Fruit fly (Drosophila melanogaster) whole organism, prepupa: Measurements from ENCODE around the gene Drak.
A peak's percentile ranks its signal among the peaks of the same experiment; 100 is the strongest.

Experiments used
- Blimp-1 ChIP-seq: fragments of 200-800 bp; sonication (Bioruptor generic); optimal IDR thresholded peaks from 3 replicates; lab custom pipeline; 2017; ENCODE audit warnings: missing biosample characterization, missing genetic modification characterization, mild to moderate bottlenecking, moderate library complexity, missing genetic modification reagents
- CG10631 ChIP-seq: fragments of 200-800 bp; sonication (Bioruptor generic); optimal IDR thresholded peaks from 2 replicates; lab custom pipeline; 2016; ENCODE audit warnings: missing biosample characterization, missing genetic modification characterization
- CG10669 ChIP-seq: fragments of 200-800 bp; sonication (Bioruptor generic); optimal IDR thresholded peaks from 3 replicates; lab custom pipeline; 2018; ENCODE audit warnings: missing biosample characterization, mild to moderate bottlenecking, missing genetic modification characterization, moderate library complexity
- CG11294 ChIP-seq: fragments of 200-800 bp; sonication (Bioruptor generic); IDR thresholded peaks from 2 replicates; pipeline ENCODE4 v1.3.6; 2022; ENCODE audit warnings: missing biosample characterization, missing genetic modification characterization
- CG11762 ChIP-seq: fragments of 200-800 bp; sonication (Bioruptor generic); optimal IDR thresholded peaks from 3 replicates; lab custom pipeline; 2016; ENCODE audit warnings: missing biosample characterization, missing genetic modification characterization; ENCODE audit not compliant: insufficient read depth
- CG11902 ChIP-seq: fragments of 200-800 bp; sonication (Bioruptor generic); optimal IDR thresholded peaks from 3 replicates; lab custom pipeline; 2016; ENCODE audit warnings: missing biosample characterization, missing genetic modification characterization
- CG15336 ChIP-seq: fragments of 200-800 bp; sonication (Bioruptor generic); IDR thresholded peaks from 2 replicates; pipeline ENCODE4 v1.3.6; 2022; ENCODE audit warnings: missing biosample characterization, missing genetic modification characterization
- CG1621 ChIP-seq: fragments of 200-800 bp; sonication (Bioruptor generic); optimal IDR thresholded peaks from 3 replicates; lab custom pipeline; 2018; ENCODE audit warnings: missing biosample characterization, mild to moderate bottlenecking, missing genetic modification characterization
- CG16779 ChIP-seq: fragments of 200-800 bp; sonication (Bioruptor generic); optimal IDR thresholded peaks from 3 replicates; lab custom pipeline; 2017; ENCODE audit warnings: missing biosample characterization, mild to moderate bottlenecking, missing genetic modification characterization
- CG3032 ChIP-seq: fragments of 200-800 bp; optimal IDR thresholded peaks from 2 replicates; lab custom pipeline; 2019; ENCODE audit warnings: missing biosample characterization, mild to moderate bottlenecking, missing genetic modification characterization, moderate library complexity
- CG31627 ChIP-seq: fragments of 200-800 bp; sonication (Bioruptor generic); optimal IDR thresholded peaks from 3 replicates; lab custom pipeline; 2016; ENCODE audit warnings: missing biosample characterization, missing genetic modification characterization
- CG32006 ChIP-seq: fragments of 200-800 bp; sonication (Bioruptor generic); optimal IDR thresholded peaks from 3 replicates; lab custom pipeline; 2017; ENCODE audit warnings: missing biosample characterization, mild to moderate bottlenecking, missing genetic modification characterization
- CG34406 ChIP-seq: fragments of 200-800 bp; sonication (Bioruptor generic); optimal IDR thresholded peaks from 3 replicates; lab custom pipeline; 2016; ENCODE audit warnings: missing biosample characterization, missing genetic modification characterization
- CG3919 ChIP-seq: fragments of 200-800 bp; sonication (Bioruptor generic); optimal IDR thresholded peaks from 3 replicates; lab custom pipeline; 2016; ENCODE audit warnings: missing biosample characterization, missing genetic modification characterization
- CG6276 ChIP-seq: fragments of 200-800 bp; sonication (Bioruptor generic); optimal IDR thresholded peaks from 2 replicates; lab custom pipeline; 2017; ENCODE audit warnings: missing biosample characterization, mild to moderate bottlenecking, missing genetic modification characterization
- CG6808 ChIP-seq: fragments of 200-800 bp; sonication (Bioruptor generic); optimal IDR thresholded peaks from 3 replicates; lab custom pipeline; 2017; ENCODE audit warnings: missing biosample characterization, missing genetic modification characterization, mild to moderate bottlenecking, moderate library complexity, missing genetic modification reagents
- CG6854 ChIP-seq: fragments of 200-800 bp; sonication (Bioruptor generic); optimal IDR thresholded peaks from 2 replicates; lab custom pipeline; 2017; ENCODE audit warnings: missing biosample characterization, mild to moderate bottlenecking, missing genetic modification characterization
- CG7368 ChIP-seq: fragments of 200-800 bp; sonication (Bioruptor generic); optimal IDR thresholded peaks from 3 replicates; lab custom pipeline; 2016; ENCODE audit warnings: missing biosample characterization, missing genetic modification characterization
- CG8319 ChIP-seq: fragments of 200-800 bp; sonication (Bioruptor generic); optimal IDR thresholded peaks from 3 replicates; lab custom pipeline; 2016; ENCODE audit warnings: missing biosample characterization, missing genetic modification characterization
- CG8632 ChIP-seq: fragments of 200-800 bp; sonication (Bioruptor generic); optimal IDR thresholded peaks from 3 replicates; lab custom pipeline; 2016; ENCODE audit warnings: missing biosample characterization, missing genetic modification characterization
- CG9139 ChIP-seq: fragments of 200-800 bp; sonication (Bioruptor generic); optimal IDR thresholded peaks from 3 replicates; lab custom pipeline; 2017; ENCODE audit warnings: missing biosample characterization, mild to moderate bottlenecking, missing genetic modification characterization
- Eip78C ChIP-seq: fragments of 200-800 bp; sonication (Bioruptor generic); peaks from one replicate; lab custom pipeline; 2016; ENCODE audit warnings: missing biosample characterization, missing genetic modification characterization
- Eip93F ChIP-seq: fragments of 200-800 bp; sonication (Bioruptor generic); optimal IDR thresholded peaks from 2 replicates; lab custom pipeline; 2016; ENCODE audit warnings: missing biosample characterization, mild to moderate bottlenecking, missing genetic modification characterization
- Ets21C ChIP-seq: fragments of 200-800 bp; sonication (Bioruptor generic); optimal IDR thresholded peaks from 3 replicates; lab custom pipeline; 2016; ENCODE audit warnings: missing biosample characterization, missing genetic modification characterization
- Ets96B ChIP-seq: fragments of 200-800 bp; optimal IDR thresholded peaks from 2 replicates; lab custom pipeline; 2019; ENCODE audit warnings: missing biosample characterization, mild to moderate bottlenecking, missing genetic modification characterization, moderate library complexity
- Gug ChIP-seq: fragments of 200-800 bp; sonication (Bioruptor generic); IDR thresholded peaks from 2 replicates; pipeline ENCODE4 v1.3.6; 2022; ENCODE audit warnings: missing biosample characterization, missing genetic modification characterization
- Hr38 ChIP-seq: sonication (Bioruptor generic); optimal IDR thresholded peaks from 2 replicates; lab custom pipeline; 2016; ENCODE audit warnings: missing biosample characterization, missing genetic modification characterization
- Hr39 ChIP-seq: fragments of 200-800 bp; sonication (Bioruptor generic); optimal IDR thresholded peaks from 2 replicates; lab custom pipeline; 2016; ENCODE audit warnings: missing biosample characterization, missing genetic modification characterization
- Hr4 ChIP-seq: fragments of 200-800 bp; sonication (Bioruptor generic); optimal IDR thresholded peaks from 3 replicates; lab custom pipeline; 2016; ENCODE audit warnings: missing biosample characterization, missing genetic modification characterization
- OdsH ChIP-seq: fragments of 200-800 bp; sonication (Bioruptor generic); optimal IDR thresholded peaks from 3 replicates; lab custom pipeline; 2016; ENCODE audit warnings: missing biosample characterization, missing genetic modification characterization
- Sox102F ChIP-seq: fragments of 200-800 bp; sonication (Bioruptor generic); optimal IDR thresholded peaks from 2 replicates; lab custom pipeline; 2016; ENCODE audit warnings: missing biosample characterization, mild to moderate bottlenecking, missing genetic modification characterization
- Sox14 ChIP-seq: fragments of 200-800 bp; sonication (Bioruptor generic); optimal IDR thresholded peaks from 3 replicates; lab custom pipeline; 2016; ENCODE audit warnings: missing biosample characterization, missing genetic modification characterization
- Sox15 ChIP-seq: fragments of 200-800 bp; sonication (Bioruptor generic); optimal IDR thresholded peaks from 3 replicates; lab custom pipeline; 2016; ENCODE audit warnings: missing biosample characterization, missing genetic modification characterization
- achi ChIP-seq: fragments of 200-800 bp; sonication (Bioruptor generic); optimal IDR thresholded peaks from 3 replicates; lab custom pipeline; 2016; ENCODE audit warnings: missing biosample characterization, missing genetic modification characterization
- acj6 ChIP-seq: fragments of 200-800 bp; sonication (Bioruptor generic); optimal IDR thresholded peaks from 3 replicates; lab custom pipeline; 2016; ENCODE audit warnings: missing biosample characterization, missing genetic modification characterization
- cyc ChIP-seq: fragments of 200-800 bp; sonication (Bioruptor generic); optimal IDR thresholded peaks from 3 replicates; lab custom pipeline; 2016; ENCODE audit warnings: missing biosample characterization, missing genetic modification characterization
- dac ChIP-seq: fragments of 200-800 bp; sonication (Bioruptor generic); optimal IDR thresholded peaks from 2 replicates; lab custom pipeline; 2017; ENCODE audit warnings: missing biosample characterization, mild to moderate bottlenecking, missing genetic modification characterization
- eg ChIP-seq: fragments of 200-800 bp; sonication (Bioruptor generic); IDR thresholded peaks from 3 replicates; pipeline ENCODE4 v1.3.6; 2022; ENCODE audit warnings: missing biosample characterization, missing genetic modification characterization
- esn ChIP-seq: fragments of 200-800 bp; sonication (Bioruptor generic); optimal IDR thresholded peaks from 2 replicates; lab custom pipeline; 2016; ENCODE audit warnings: missing biosample characterization, mild to moderate bottlenecking, missing genetic modification characterization, moderate library complexity
- fd59A ChIP-seq: fragments of 200-800 bp; sonication (Bioruptor generic); optimal IDR thresholded peaks from 2 replicates; lab custom pipeline; 2017; ENCODE audit warnings: missing biosample characterization, mild to moderate bottlenecking, missing genetic modification characterization, missing genetic modification reagents
- fd85E ChIP-seq: fragments of 200-800 bp; sonication (Bioruptor generic); optimal IDR thresholded peaks from 3 replicates; lab custom pipeline; 2016; ENCODE audit warnings: missing biosample characterization, missing genetic modification characterization
- fkh ChIP-seq: fragments of 200-800 bp; sonication (Bioruptor generic); optimal IDR thresholded peaks from 3 replicates; lab custom pipeline; 2017; ENCODE audit warnings: missing biosample characterization, mild to moderate bottlenecking, missing genetic modification characterization, moderate library complexity
- lz ChIP-seq: fragments of 200-800 bp; sonication (Bioruptor generic); optimal IDR thresholded peaks from 3 replicates; lab custom pipeline; 2016; ENCODE audit warnings: missing biosample characterization, missing genetic modification characterization
- net ChIP-seq: fragments of 200-800 bp; sonication (Bioruptor generic); optimal IDR thresholded peaks from 3 replicates; lab custom pipeline; 2016; ENCODE audit warnings: missing biosample characterization, missing genetic modification characterization
- pdm3 ChIP-seq: fragments of 200-800 bp; sonication (Bioruptor generic); optimal IDR thresholded peaks from 3 replicates; lab custom pipeline; 2016; ENCODE audit warnings: missing biosample characterization, missing genetic modification characterization
- salr ChIP-seq, 2 experiments: fragments of 200-800 bp; sonication (Bioruptor generic); optimal IDR thresholded peaks; 3 replicates each; lab custom pipeline; 2016 to 2018; ENCODE audit warnings: missing biosample characterization in 2 of 2, missing genetic modification characterization in 2 of 2, mild to moderate bottlenecking in 1 of 2
- spab ChIP-seq: fragments of 200-800 bp; sonication (Bioruptor generic); optimal IDR thresholded peaks from 2 replicates; lab custom pipeline; 2017; ENCODE audit warnings: missing biosample characterization, mild to moderate bottlenecking, missing genetic modification characterization, missing genetic modification reagents
- ss ChIP-seq, 2 experiments: fragments of 200-800 bp; sonication (Bioruptor generic); optimal IDR thresholded peaks; 2 replicates in 1 of 2; 3 replicates in 1 of 2; lab custom pipeline; 2017 to 2018; ENCODE audit warnings: mild to moderate bottlenecking in 2 of 2, missing biosample characterization in 2 of 2, missing genetic modification characterization in 2 of 2, moderate library complexity in 1 of 2
- svp ChIP-seq: fragments of 200-800 bp; sonication (Bioruptor generic); peaks from one replicate; lab custom pipeline; 2016; ENCODE audit warnings: missing biosample characterization, missing genetic modification characterization
- topi ChIP-seq: fragments of 200-800 bp; sonication (Bioruptor generic); optimal IDR thresholded peaks from 3 replicates; lab custom pipeline; 2016; ENCODE audit warnings: missing biosample characterization, missing genetic modification characterization
- vri ChIP-seq: fragments of 200-800 bp; sonication (Bioruptor generic); optimal IDR thresholded peaks from 3 replicates; lab custom pipeline; 2016; ENCODE audit warnings: missing biosample characterization, mild to moderate bottlenecking, missing genetic modification characterization

The Drak gene

dm6 chrX:11528026-11528702, 35.2 kb downstream of the Drak start:
- peak; percentile 69 for TF ChIP-seq CG1621 (tag; lab: Kevin White, UChicago)
- TF ChIP-seq CG31627 (GFP tag; lab: Kevin White, UChicago): peak; percentile 35
- TF ChIP-seq CG6854 (GFP tag; lab: Kevin White, UChicago): peak; percentile 30
- no peak for TF ChIP-seq Sox15
- TF ChIP-seq acj6: peak; percentile 70
- TF ChIP-seq Ets21C (GFP tag; lab: Kevin White, UChicago): peak; percentile 34
- peak; percentile 11 for TF ChIP-seq CG8319 (GFP tag; lab: Kevin White, UChicago)
- peak; percentile 34 for TF ChIP-seq Sox14 (GFP tag; lab: Kevin White, UChicago)
- peak; percentile 31 for TF ChIP-seq CG11762 (GFP tag; lab: Kevin White, UChicago)
- TF ChIP-seq CG10631 (GFP tag; lab: Kevin White, UChicago): peak; percentile 76
- no peak for TF ChIP-seq Hr38 (GFP tag; lab: Kevin White, UChicago)
- TF ChIP-seq CG34406 (GFP tag; lab: Kevin White, UChicago): peak; percentile 63
- TF ChIP-seq CG10669 (GFP tag; lab: Kevin White, UChicago): peak; percentile 73
- TF ChIP-seq topi: peak; percentile 50
- peak; percentile 12 for TF ChIP-seq fkh (GFP tag; lab: Kevin White, UChicago)
- TF ChIP-seq Gug: peak; percentile 45
- TF ChIP-seq pdm3 (GFP tag; lab: Kevin White, UChicago): peak; percentile 67
- peak; percentile 43 for TF ChIP-seq CG6276 (GFP tag; lab: Kevin White, UChicago)
- TF ChIP-seq fd85E (GFP tag; lab: Kevin White, UChicago): no peak
- TF ChIP-seq Ets96B (tag; lab: Kevin White, UChicago): peak; percentile 77
- TF ChIP-seq Hr4 (GFP tag; lab: Kevin White, UChicago): peak; percentile 53
- peak; percentile 64 for TF ChIP-seq spab (GFP tag; lab: Kevin White, UChicago)
- peak; percentile 79 for TF ChIP-seq CG6808
- no peak for TF ChIP-seq vri
- peak; percentile 59 for TF ChIP-seq CG32006 (GFP tag; lab: Kevin White, UChicago)
- TF ChIP-seq salr (GFP tag; optimal IDR thresholded peaks at IDR 0.05; lab: Kevin White, UChicago): peak; percentile 34 to 38
- TF ChIP-seq net: peak; percentile 68
- TF ChIP-seq svp: peak; percentile 83
- TF ChIP-seq Blimp-1 (GFP tag; lab: Kevin White, UChicago): no peak
- TF ChIP-seq CG11902: peak; percentile 4
- TF ChIP-seq Sox102F (GFP tag; lab: Kevin White, UChicago): peak; percentile 55
- TF ChIP-seq Eip78C (GFP tag; lab: Kevin White, UChicago): peak; percentile 91
- TF ChIP-seq dac (GFP tag; lab: Kevin White, UChicago): peak; percentile 22
- TF ChIP-seq CG3032 (tag; lab: Kevin White, UChicago): peak; percentile 79
- peak; percentile 51 for TF ChIP-seq CG8632 (GFP tag; lab: Kevin White, UChicago)
- TF ChIP-seq OdsH (GFP tag; lab: Kevin White, UChicago): peak; percentile 62
- TF ChIP-seq Eip93F (GFP tag; lab: Kevin White, UChicago): no peak
- TF ChIP-seq esn: peak; percentile 50
- TF ChIP-seq CG9139: peak; percentile 47
- peak; percentile 79 for TF ChIP-seq eg
- peak; percentile 32 for TF ChIP-seq cyc (GFP tag; lab: Kevin White, UChicago)
- no peak for TF ChIP-seq CG11294 (GFP tag; lab: Robert Waterston, UW)
- TF ChIP-seq fd59A (GFP tag; lab: Kevin White, UChicago): peak; percentile 67
- peak; percentile 15 for TF ChIP-seq CG7368 (GFP tag; lab: Kevin White, UChicago)
- peak; percentile 52 for TF ChIP-seq CG3919
- TF ChIP-seq ss (GFP tag; optimal IDR thresholded peaks at IDR 0.05; lab: Kevin White, UChicago): peak; percentile 67 to 82
- peak; percentile 58 for TF ChIP-seq CG15336 (GFP tag; lab: Robert Waterston, UW)
- TF ChIP-seq CG16779: peak; percentile 35
- TF ChIP-seq lz (GFP tag; lab: Kevin White, UChicago): peak; percentile 37
- peak; percentile 66 for TF ChIP-seq achi (GFP tag; lab: Kevin White, UChicago)
- TF ChIP-seq Hr39 (GFP tag; lab: Kevin White, UChicago): peak; percentile 42
